Worm (Caenorhabditis elegans): ENCODE results near the gene C16D2.1.

DNA sequence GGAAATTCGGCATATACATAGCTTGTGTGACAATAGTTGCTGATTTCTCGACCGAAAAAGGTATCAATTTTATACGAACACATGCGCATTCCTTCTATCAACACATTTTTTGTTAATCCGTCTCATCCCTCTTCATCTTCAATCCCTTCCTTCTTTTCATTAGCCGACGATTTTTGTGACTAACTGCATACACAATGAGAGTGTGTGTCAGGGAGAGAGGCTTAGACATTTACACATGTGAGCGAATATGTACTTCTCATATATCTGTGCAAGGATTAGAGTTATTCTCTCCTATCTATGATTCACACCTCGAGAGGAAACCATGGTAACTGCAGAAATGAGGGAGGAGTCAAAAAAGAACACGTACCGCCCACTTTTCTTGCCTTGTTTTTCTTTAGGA is 1.1 kb upstream of the C16D2.1 start:
- TF ChIP-seq dao-5 (tag; optimal IDR thresholded peaks at IDR 0.05) (no peak), him-1 (tag; optimal IDR thresholded peaks at IDR 0.05) (no peak)
